Worm (Caenorhabditis elegans) whole organism, mixed stage, embryonic: Measurements from ENCODE around the gene sdhd-1.
A peak's percentile ranks its signal among the peaks of the same experiment; 100 is the strongest.

Experiments
- M03D4.4 ChIP-seq: sonication (generic microtip); optimal IDR thresholded peaks from 2 replicates; lab custom pipeline; 2017; ENCODE audit warnings: mild to moderate bottlenecking, missing genetic modification characterization, missing compliant biosample characterization
- bed-3 ChIP-seq: fragments of 200-800 bp; sonication (Bioruptor generic); optimal IDR thresholded peaks from 3 replicates; lab custom pipeline; 2018; ENCODE audit warnings: mild to moderate bottlenecking, missing genetic modification characterization, moderate library complexity, missing compliant biosample characterization
- ceh-39 ChIP-seq: fragments of 150-350 bp; optimal IDR thresholded peaks from 2 replicates; lab custom pipeline; 2014; ENCODE audit warnings: missing biosample characterization, missing genetic modification characterization
- ceh-43 ChIP-seq: fragments of 200-800 bp; sonication (Bioruptor generic); optimal IDR thresholded peaks from 2 replicates; lab custom pipeline; 2018; ENCODE audit warnings: mild to moderate bottlenecking, missing genetic modification characterization, moderate library complexity, missing compliant biosample characterization
- ceh-83 ChIP-seq: fragments of 200-800 bp; sonication (Bioruptor generic); optimal IDR thresholded peaks from 2 replicates; lab custom pipeline; 2018; ENCODE audit warnings: mild to moderate bottlenecking, missing genetic modification characterization, missing compliant biosample characterization
- ces-1 ChIP-seq: fragments of 150-350 bp; optimal IDR thresholded peaks from 2 replicates; lab custom pipeline; 2014; ENCODE audit warnings: missing biosample characterization, missing genetic modification reagents, missing genetic modification characterization
- cnd-1 ChIP-seq: fragments of 200-800 bp; sonication (Bioruptor generic); optimal IDR thresholded peaks from 2 replicates; lab custom pipeline; 2018; ENCODE audit warnings: mild to moderate bottlenecking, missing genetic modification characterization, missing compliant biosample characterization
- drap-1 ChIP-seq: fragments of 200-800 bp; sonication (Bioruptor generic); optimal IDR thresholded peaks from 3 replicates; lab custom pipeline; 2018; ENCODE audit warnings: mild to moderate bottlenecking, missing genetic modification characterization, missing compliant biosample characterization
- elt-1 ChIP-seq: sonication (generic microtip); optimal IDR thresholded peaks from 2 replicates; lab custom pipeline; 2017; ENCODE audit warnings: missing genetic modification characterization, mild to moderate bottlenecking, missing compliant biosample characterization, antibody characterized with exemption, moderate library complexity, borderline replicate concordance; ENCODE audit not compliant: insufficient read depth
- elt-3 ChIP-seq: fragments of 150-350 bp; optimal IDR thresholded peaks from 2 replicates; lab custom pipeline; 2014; ENCODE audit warnings: missing biosample characterization, missing genetic modification characterization
- flh-1 ChIP-seq: fragments of 200-800 bp; sonication (Bioruptor generic); optimal IDR thresholded peaks from 2 replicates; lab custom pipeline; 2018; ENCODE audit warnings: mild to moderate bottlenecking, missing genetic modification characterization, moderate library complexity, missing compliant biosample characterization
- ham-2 ChIP-seq: fragments of 200-800 bp; sonication (Bioruptor generic); optimal IDR thresholded peaks from 2 replicates; lab custom pipeline; 2018; ENCODE audit warnings: mild to moderate bottlenecking, missing genetic modification characterization, missing compliant biosample characterization
- hlh-1 ChIP-seq: fragments of 150-350 bp; optimal IDR thresholded peaks from 2 replicates; lab custom pipeline; 2014; ENCODE audit warnings: missing biosample characterization, missing genetic modification reagents, missing genetic modification characterization
- lin-13 ChIP-seq: fragments of 150-350 bp; optimal IDR thresholded peaks from 2 replicates; lab custom pipeline; 2014; ENCODE audit warnings: missing biosample characterization, missing genetic modification characterization
- lin-32 ChIP-seq: fragments of 200-800 bp; sonication (Bioruptor generic); optimal IDR thresholded peaks from 2 replicates; lab custom pipeline; 2018; ENCODE audit warnings: mild to moderate bottlenecking, missing genetic modification characterization, missing compliant biosample characterization
- lsy-2 ChIP-seq: fragments of 150-350 bp; optimal IDR thresholded peaks from 2 replicates; lab custom pipeline; 2014; ENCODE audit warnings: missing biosample characterization, missing genetic modification characterization
- mab-5 ChIP-seq: fragments of 150-350 bp; optimal IDR thresholded peaks from 2 replicates; lab custom pipeline; 2014; ENCODE audit warnings: missing biosample characterization, missing genetic modification characterization
- mep-1 ChIP-seq: fragments of 150-350 bp; optimal IDR thresholded peaks from 2 replicates; lab custom pipeline; 2017; ENCODE audit warnings: missing biosample characterization, missing genetic modification reagents, missing genetic modification characterization, inconsistent platforms
- mls-2 ChIP-seq: sonication (generic microtip); optimal IDR thresholded peaks from 2 replicates; lab custom pipeline; 2016; ENCODE audit warnings: mild to moderate bottlenecking, missing genetic modification characterization, moderate library complexity, missing compliant biosample characterization
- nhr-12 ChIP-seq: fragments of 150-350 bp; optimal IDR thresholded peaks from 2 replicates; lab custom pipeline; 2014; ENCODE audit warnings: missing biosample characterization, missing genetic modification characterization
- nhr-2 ChIP-seq: fragments of 150-350 bp; optimal IDR thresholded peaks from 2 replicates; lab custom pipeline; 2014; ENCODE audit warnings: missing biosample characterization, missing genetic modification characterization
- nhr-237 ChIP-seq: fragments of 150-350 bp; optimal IDR thresholded peaks from 2 replicates; lab custom pipeline; 2014; ENCODE audit warnings: missing biosample characterization, missing genetic modification characterization
- nhr-76 ChIP-seq: sonication (generic microtip); optimal IDR thresholded peaks from 2 replicates; lab custom pipeline; 2017; ENCODE audit warnings: missing biosample characterization, missing genetic modification characterization
- pha-4 ChIP-seq: fragments of 150-350 bp; optimal IDR thresholded peaks from 2 replicates; lab custom pipeline; 2018; ENCODE audit warnings: missing biosample characterization, missing genetic modification reagents, missing genetic modification characterization
- sem-2 ChIP-seq: fragments of 200-800 bp; sonication (Bioruptor generic); optimal IDR thresholded peaks from 2 replicates; lab custom pipeline; 2018; ENCODE audit warnings: mild to moderate bottlenecking, missing genetic modification characterization, missing compliant biosample characterization
- snpc-4 ChIP-seq: fragments of 150-350 bp; optimal IDR thresholded peaks from 2 replicates; lab custom pipeline; 2014; ENCODE audit warnings: missing biosample characterization, missing genetic modification characterization
- sptf-1 ChIP-seq: sonication (generic microtip); optimal IDR thresholded peaks from 2 replicates; lab custom pipeline; 2017; ENCODE audit warnings: mild to moderate bottlenecking, missing genetic modification characterization, moderate library complexity, missing compliant biosample characterization
- unc-39 ChIP-seq: fragments of 150-350 bp; optimal IDR thresholded peaks from 2 replicates; lab custom pipeline; 2014; ENCODE audit warnings: missing biosample characterization, missing genetic modification characterization
- zip-8 ChIP-seq: fragments of 150-350 bp; optimal IDR thresholded peaks from 2 replicates; lab custom pipeline; 2014; ENCODE audit warnings: missing biosample characterization, missing genetic modification characterization
- ztf-11 ChIP-seq: fragments of 150-350 bp; optimal IDR thresholded peaks from 2 replicates; lab custom pipeline; 2014; ENCODE audit warnings: missing biosample characterization, missing genetic modification characterization

sdhd-1 gene

DNA sequence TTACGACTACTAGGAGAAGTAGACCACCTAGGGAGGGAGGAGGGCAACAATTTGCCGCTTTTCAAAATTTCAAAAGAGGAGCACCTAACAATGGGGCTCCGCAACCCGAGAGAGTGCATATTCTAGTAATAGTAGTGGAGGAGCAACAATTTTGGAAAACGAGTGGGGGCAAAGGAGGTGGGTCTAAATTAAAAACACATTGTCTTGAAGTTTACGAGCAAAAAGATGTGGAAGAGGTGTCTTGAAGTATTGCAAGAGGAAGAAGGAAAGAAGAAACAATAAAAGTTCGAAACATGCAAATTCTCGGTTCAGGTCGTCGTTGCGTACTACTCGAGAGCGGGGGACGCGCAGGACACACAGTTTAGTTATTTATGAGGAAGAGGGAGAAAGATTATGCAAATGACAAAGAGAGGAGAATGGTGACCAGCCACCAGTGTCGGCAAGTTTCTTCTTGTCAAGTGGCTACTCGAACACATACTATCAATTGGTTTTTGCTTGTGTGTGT is 14.5 kb upstream of the sdhd-1 start:
- no peak for TF ChIP-seq snpc-4 (tag; lab: Kevin White, UChicago)
- no peak for TF ChIP-seq sem-2
- no peak for TF ChIP-seq nhr-76 (tag; lab: Kevin White, UChicago)
- TF ChIP-seq unc-39 (tag; lab: Kevin White, UChicago) = no peak
- no peak for TF ChIP-seq cnd-1 (tag; lab: Kevin White, UChicago)
- no peak for TF ChIP-seq ceh-43 (GFP tag; lab: Kevin White, UChicago)
- no peak for TF ChIP-seq sptf-1 (tag; lab: Kevin White, UChicago)
- no peak for TF ChIP-seq M03D4.4
- TF ChIP-seq ham-2 (GFP tag; lab: Kevin White, UChicago) = no peak
- no peak for TF ChIP-seq flh-1
- no peak for TF ChIP-seq ztf-11 (tag; lab: Kevin White, UChicago)
- TF ChIP-seq mab-5 (tag; lab: Kevin White, UChicago) = no peak
- TF ChIP-seq elt-3 = no peak
- no peak for TF ChIP-seq drap-1 (GFP tag; lab: Kevin White, UChicago)
- no peak for TF ChIP-seq lsy-2 (tag; lab: Kevin White, UChicago)
- no peak for TF ChIP-seq mep-1 (tag; lab: Kevin White, UChicago)
- no peak for TF ChIP-seq nhr-12 (tag; lab: Kevin White, UChicago)

DNA sequence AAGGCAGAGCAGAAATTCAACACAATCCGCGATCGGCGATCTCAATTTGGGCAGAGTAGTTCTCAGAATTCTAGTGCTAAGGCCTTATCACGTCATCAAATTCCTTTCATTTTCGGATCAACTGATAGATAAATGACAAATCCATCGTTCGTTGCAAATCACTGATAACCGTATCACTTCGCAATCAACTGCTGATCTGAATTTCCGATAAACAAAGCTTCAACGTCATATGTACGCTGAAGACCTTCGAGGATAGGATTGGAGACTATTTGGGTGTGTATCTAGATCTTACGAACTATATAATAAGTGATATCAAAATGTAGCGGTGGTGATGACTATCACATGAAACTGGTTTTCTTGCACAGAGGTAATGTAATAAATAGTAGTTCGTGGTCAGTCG is 7.5 kb upstream of the sdhd-1 start:
- TF ChIP-seq snpc-4 (tag; lab: Kevin White, UChicago) (no peak), M03D4.4 (no peak), nhr-12 (tag; lab: Kevin White, UChicago) (no peak), lin-13 (tag; lab: Kevin White, UChicago) (no peak), drap-1 (GFP tag; lab: Kevin White, UChicago) (no peak), elt-3 (peak; percentile 43), cnd-1 (tag; lab: Kevin White, UChicago) (no peak), elt-1 (peak; percentile 77), flh-1 (no peak)

DNA sequence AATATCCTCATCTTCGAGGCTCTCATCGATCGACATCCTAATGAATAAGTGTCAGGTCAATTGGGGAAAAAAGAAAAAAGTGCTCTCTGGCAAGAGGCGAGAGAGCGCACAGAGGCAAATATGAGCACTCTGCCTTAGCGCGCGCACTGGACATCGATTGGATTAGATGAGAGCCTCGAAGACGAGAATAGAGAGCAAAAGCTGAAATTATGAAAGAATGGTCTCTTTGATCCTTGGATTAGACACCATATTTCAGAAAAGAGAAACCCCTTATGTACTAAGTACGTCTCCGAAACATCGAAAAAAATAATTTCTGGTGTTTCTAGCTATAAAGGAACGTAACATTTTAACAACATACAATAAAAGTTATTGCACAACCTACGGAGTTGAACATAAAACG is 5.5 kb upstream of the sdhd-1 start, which contains the start of gene F45E10.2:
TSS of gene F45E10.2 (minus strand) at position 101 of the 400 bp plus-strand sequence.
- TF ChIP-seq nhr-12 (tag; lab: Kevin White, UChicago) (no peak), hlh-1 (tag; lab: Kevin White, UChicago) (no peak), nhr-237 (tag; lab: Kevin White, UChicago) (no peak), sptf-1 (tag; lab: Kevin White, UChicago) (no peak), ceh-43 (GFP tag; lab: Kevin White, UChicago) (no peak), ham-2 (GFP tag; lab: Kevin White, UChicago) (no peak), elt-3 (no peak), elt-1 (no peak), nhr-2 (tag; lab: Kevin White, UChicago) (no peak)

ce11 chrII:11052526-11052925 is 2.8 kb upstream of the sdhd-1 start:
- TF ChIP-seq pha-4 (tag; lab: Kevin White, UChicago) (no peak), cnd-1 (tag; lab: Kevin White, UChicago) (no peak), ces-1 (GFP tag; lab: Kevin White, UChicago) (no peak)

- TF ChIP-seq sptf-1 (tag; lab: Kevin White, UChicago) (no peak), snpc-4 (tag; lab: Kevin White, UChicago) (no peak), zip-8 (tag; lab: Kevin White, UChicago) (no peak), nhr-237 (tag; lab: Kevin White, UChicago) (no peak)
Observed at ce11 chrII:11050678-11051077, 965 bp upstream of the sdhd-1 start.

DNA sequence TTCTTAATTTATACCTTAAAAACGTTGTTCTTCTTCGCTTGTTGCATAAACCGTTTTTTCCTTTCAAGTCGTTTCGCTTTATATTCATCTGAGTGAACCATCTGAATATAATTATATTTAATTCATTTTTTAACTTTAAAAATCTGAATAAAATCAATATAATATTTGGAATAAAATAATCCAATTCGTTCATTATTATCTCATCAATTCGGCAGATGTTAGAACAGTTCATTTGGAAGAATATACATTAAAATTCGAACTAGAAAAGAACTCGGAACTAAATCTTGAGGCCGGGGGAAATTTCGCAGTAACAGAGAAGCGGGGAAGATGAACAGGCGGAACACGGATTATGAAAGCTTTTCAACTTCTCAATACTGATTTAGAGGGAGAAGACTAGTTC is 783 bp downstream of the sdhd-1 start, which contains the start of gene F33A8.4:
TSS of gene F33A8.4 (minus strand) at position 101 of the 400 bp plus-strand sequence.
- TF ChIP-seq lin-13 (tag; lab: Kevin White, UChicago) (no peak), snpc-4 (tag; lab: Kevin White, UChicago) (no peak), ceh-83 (GFP tag; lab: Kevin White, UChicago) (no peak), M03D4.4 (no peak), ceh-39 (tag; lab: Kevin White, UChicago) (no peak), nhr-12 (tag; lab: Kevin White, UChicago) (no peak), mls-2 (tag; lab: Kevin White, UChicago) (no peak), bed-3 (GFP tag; lab: Kevin White, UChicago) (no peak), hlh-1 (tag; lab: Kevin White, UChicago) (no peak), sem-2 (no peak), lin-32 (GFP tag; lab: Kevin White, UChicago) (no peak), sptf-1 (tag; lab: Kevin White, UChicago) (no peak), ham-2 (GFP tag; lab: Kevin White, UChicago) (no peak)
